Worm (Caenorhabditis elegans) whole organism, late embryonic: ENCODE results near the gene ZC239.5.
"Not testable (repeated sequence)": the region's sequence is repeated elsewhere in the genome, so short reads cannot be mapped to it uniquely, and the experiment has no call there.

Experiments
- C38D4.7 ChIP-seq: fragments of 200-800 bp; sonication (Bioruptor generic); optimal IDR thresholded peaks from 2 replicates; lab custom pipeline; 2018; ENCODE audit warnings: mild to moderate bottlenecking, missing genetic modification characterization, moderate library complexity, missing compliant biosample characterization
- F13H6.1 ChIP-seq: sonication (generic microtip); optimal IDR thresholded peaks from 2 replicates; lab custom pipeline; 2016; ENCODE audit warnings: missing genetic modification characterization, missing compliant biosample characterization
- ceh-18 ChIP-seq: sonication (generic microtip); optimal IDR thresholded peaks from 2 replicates; lab custom pipeline; 2016; ENCODE audit warnings: missing genetic modification characterization, missing compliant biosample characterization
- ceh-19 ChIP-seq: fragments of 200-800 bp; sonication (Bioruptor generic); optimal IDR thresholded peaks from 2 replicates; lab custom pipeline; 2018; ENCODE audit warnings: mild to moderate bottlenecking, missing genetic modification characterization, missing compliant biosample characterization
- ceh-2 ChIP-seq: sonication (generic microtip); optimal IDR thresholded peaks from 2 replicates; lab custom pipeline; 2016; ENCODE audit warnings: missing genotype, missing genetic modification characterization, missing compliant biosample characterization
- ceh-24 ChIP-seq: sonication (generic microtip); optimal IDR thresholded peaks from 2 replicates; lab custom pipeline; 2016; ENCODE audit warnings: mild to moderate bottlenecking, missing genetic modification characterization, missing compliant biosample characterization
- ceh-31 ChIP-seq: sonication (generic microtip); optimal IDR thresholded peaks from 2 replicates; lab custom pipeline; 2016; ENCODE audit warnings: missing genetic modification characterization, missing compliant biosample characterization
- ceh-34 ChIP-seq: sonication (generic microtip); optimal IDR thresholded peaks from 2 replicates; lab custom pipeline; 2016; ENCODE audit warnings: mild to moderate bottlenecking, missing genetic modification characterization, missing compliant biosample characterization
- ceh-45 ChIP-seq: fragments of 200-800 bp; sonication (Bioruptor generic); IDR thresholded peaks from 2 replicates; pipeline ENCODE4 v1.3.6; 2022; ENCODE audit warnings: missing genetic modification reagents, missing genetic modification characterization, missing compliant biosample characterization
- ceh-48 ChIP-seq: sonication (generic microtip); optimal IDR thresholded peaks from 2 replicates; lab custom pipeline; 2016; ENCODE audit warnings: missing genetic modification characterization, inconsistent platforms, missing compliant biosample characterization
- ceh-9 ChIP-seq: sonication (generic microtip); optimal IDR thresholded peaks from 2 replicates; lab custom pipeline; 2016; ENCODE audit warnings: mild to moderate bottlenecking, missing genetic modification characterization, inconsistent platforms, missing compliant biosample characterization
- che-1 ChIP-seq: sonication (generic microtip); optimal IDR thresholded peaks from 2 replicates; lab custom pipeline; 2016; ENCODE audit warnings: mild to moderate bottlenecking, missing genetic modification characterization, missing compliant biosample characterization
- dmd-4 ChIP-seq: sonication (generic microtip); optimal IDR thresholded peaks from 2 replicates; lab custom pipeline; 2016; ENCODE audit warnings: borderline replicate concordance, missing genetic modification characterization, missing compliant biosample characterization
- elt-2 ChIP-seq: sonication (generic microtip); optimal IDR thresholded peaks from 2 replicates; lab custom pipeline; 2016; ENCODE audit warnings: missing genetic modification reagents, missing genetic modification characterization, missing compliant biosample characterization
- elt-4 ChIP-seq: sonication (generic microtip); optimal IDR thresholded peaks from 2 replicates; lab custom pipeline; 2016; ENCODE audit warnings: missing genetic modification characterization, missing compliant biosample characterization
- ets-4 ChIP-seq: sonication (generic microtip); optimal IDR thresholded peaks from 2 replicates; lab custom pipeline; 2016; ENCODE audit warnings: missing genetic modification characterization, missing compliant biosample characterization
- eyg-1 ChIP-seq: sonication (generic microtip); optimal IDR thresholded peaks from 2 replicates; lab custom pipeline; 2016; ENCODE audit warnings: missing genotype, missing genetic modification characterization, missing compliant biosample characterization
- fkh-10 ChIP-seq: fragments of 150-350 bp; optimal IDR thresholded peaks from 2 replicates; lab custom pipeline; 2014; ENCODE audit warnings: missing biosample characterization, missing genetic modification reagents, missing genetic modification characterization
- fkh-6 ChIP-seq: sonication (generic microtip); optimal IDR thresholded peaks from 2 replicates; lab custom pipeline; 2016; ENCODE audit warnings: missing genetic modification characterization, missing compliant biosample characterization
- hlh-13 ChIP-seq: fragments of 200-800 bp; sonication (Bioruptor generic); optimal IDR thresholded peaks from 2 replicates; lab custom pipeline; 2018; ENCODE audit warnings: mild to moderate bottlenecking, missing genetic modification characterization, missing compliant biosample characterization
- hlh-6 ChIP-seq: sonication (generic microtip); optimal IDR thresholded peaks from 2 replicates; lab custom pipeline; 2016; ENCODE audit warnings: missing genotype, missing genetic modification characterization, missing compliant biosample characterization
- lim-6 ChIP-seq: sonication (generic microtip); optimal IDR thresholded peaks from 2 replicates; lab custom pipeline; 2016; ENCODE audit warnings: missing genetic modification characterization, missing compliant biosample characterization
- nfya-1 ChIP-seq: sonication (generic microtip); optimal IDR thresholded peaks from 2 replicates; lab custom pipeline; 2017; ENCODE audit warnings: missing genetic modification characterization, mild to moderate bottlenecking, missing compliant biosample characterization, antibody characterized with exemption, moderate library complexity
- npax-4 ChIP-seq: sonication (generic microtip); optimal IDR thresholded peaks from 2 replicates; lab custom pipeline; 2016; ENCODE audit warnings: missing genetic modification characterization, missing compliant biosample characterization
- pat-9 ChIP-seq: fragments of 200-800 bp; sonication (Bioruptor generic); optimal IDR thresholded peaks from 2 replicates; lab custom pipeline; 2018; ENCODE audit warnings: mild to moderate bottlenecking, missing genetic modification characterization, moderate library complexity, missing compliant biosample characterization
- pax-1 ChIP-seq: fragments of 150-350 bp; optimal IDR thresholded peaks from 2 replicates; lab custom pipeline; 2014; ENCODE audit warnings: missing biosample characterization, missing genetic modification characterization
- pha-2 ChIP-seq: sonication (generic microtip); optimal IDR thresholded peaks from 2 replicates; lab custom pipeline; 2017; ENCODE audit warnings: mild to moderate bottlenecking, missing genetic modification characterization, missing compliant biosample characterization
- pha-4 ChIP-seq: fragments of 150-350 bp; optimal IDR thresholded peaks from 2 replicates; lab custom pipeline; 2018; ENCODE audit warnings: missing biosample characterization, missing genetic modification reagents, missing genetic modification characterization
- pqm-1 ChIP-seq: sonication (generic microtip); optimal IDR thresholded peaks from 2 replicates; lab custom pipeline; 2016; ENCODE audit warnings: missing genetic modification characterization, missing compliant biosample characterization
- pros-1 ChIP-seq: fragments of 150-350 bp; optimal IDR thresholded peaks from 2 replicates; lab custom pipeline; 2014; ENCODE audit warnings: missing biosample characterization, missing genetic modification reagents, missing genetic modification characterization
- rnt-1 ChIP-seq: sonication (generic microtip); optimal IDR thresholded peaks from 2 replicates; lab custom pipeline; 2016; ENCODE audit warnings: missing genetic modification characterization, missing compliant biosample characterization
- sdc-2 ChIP-seq: sonication (generic microtip); optimal IDR thresholded peaks from 2 replicates; lab custom pipeline; 2016; ENCODE audit warnings: missing genotype, missing genetic modification characterization, missing compliant biosample characterization
- sox-2 ChIP-seq: fragments of 200-800 bp; sonication (Bioruptor generic); IDR thresholded peaks from 2 replicates; pipeline ENCODE4 v1.3.6; 2022; ENCODE audit warnings: missing genetic modification reagents, missing genetic modification characterization, missing compliant biosample characterization
- sox-4 ChIP-seq: sonication (generic microtip); optimal IDR thresholded peaks from 2 replicates; lab custom pipeline; 2017; ENCODE audit warnings: mild to moderate bottlenecking, missing genetic modification characterization, inconsistent platforms, missing compliant biosample characterization
- syd-9 ChIP-seq: sonication (generic microtip); optimal IDR thresholded peaks from 2 replicates; lab custom pipeline; 2016; ENCODE audit warnings: mild to moderate bottlenecking, missing genetic modification characterization, moderate library complexity, missing compliant biosample characterization
- tbx-2 ChIP-seq: sonication (generic microtip); optimal IDR thresholded peaks from 2 replicates; lab custom pipeline; 2016; ENCODE audit warnings: missing genetic modification characterization, missing compliant biosample characterization
- tbx-7 ChIP-seq: sonication (generic microtip); optimal IDR thresholded peaks from 2 replicates; lab custom pipeline; 2016; ENCODE audit warnings: missing genotype, missing genetic modification characterization, missing compliant biosample characterization
- ttx-3 ChIP-seq: sonication (generic microtip); optimal IDR thresholded peaks from 2 replicates; lab custom pipeline; 2016; ENCODE audit warnings: missing genetic modification reagents, missing genetic modification characterization, missing compliant biosample characterization
- unc-42 ChIP-seq: sonication (generic microtip); optimal IDR thresholded peaks from 2 replicates; lab custom pipeline; 2016; ENCODE audit warnings: missing genotype, missing genetic modification characterization, missing compliant biosample characterization
- unc-86 ChIP-seq: sonication (generic microtip); optimal IDR thresholded peaks from 2 replicates; lab custom pipeline; 2016; ENCODE audit warnings: missing genetic modification characterization, missing compliant biosample characterization

Gene ZC239.5

ce11 chrII:3208679-3209078, 1.8 kb upstream of the ZC239.5 start, which contains the start of gene sdz-35:
Gene sdz-35 (minus strand): TSS chrII:3208779.
- TF ChIP-seq elt-4 (tag; lab: Kevin White, UChicago) (no peak), lim-6 (tag; lab: Kevin White, UChicago) (no peak), elt-2 (no peak), pros-1 (tag; lab: Kevin White, UChicago) (no peak), F13H6.1 (tag; lab: Kevin White, UChicago) (no peak), nfya-1 (tag; lab: Kevin White, UChicago) (no peak), dmd-4 (no peak), che-1 (tag; lab: Kevin White, UChicago) (no peak), ceh-19 (GFP tag; lab: Kevin White, UChicago) (no peak)

- TF ChIP-seq ceh-48 (tag; lab: Kevin White, UChicago) (no peak), ttx-3 (tag; lab: Kevin White, UChicago) (no peak)
These were observed 1.2 kb upstream of the ZC239.5 start, which contains the start of gene ZC239.6 for ce11 chrII:3209251-3209650. Gene ZC239.6 (plus strand): TSS chrII:3209631.

ce11 chrII:3213898-3214297, 3.4 kb downstream of the ZC239.5 start, which contains the start of gene ZC239.4:
Gene ZC239.4 (plus strand): TSS chrII:3214198.
- TF ChIP-seq elt-4 (tag; lab: Kevin White, UChicago) (no peak), ceh-31 (tag; lab: Kevin White, UChicago) (no peak), dmd-4 (no peak), fkh-10 (GFP tag; lab: Kevin White, UChicago) (no peak), pat-9 (tag; lab: Kevin White, UChicago) (no peak), elt-2 (no peak), pha-4 (no peak), ceh-2 (no peak), ceh-45 (no peak), ceh-9 (tag; lab: Kevin White, UChicago) (no peak), sdc-2 (tag; lab: Kevin White, UChicago) (no peak), pha-2 (tag; lab: Kevin White, UChicago) (no peak)
- TF ChIP-seq, all 69 proteins: peak for 0

DNA sequence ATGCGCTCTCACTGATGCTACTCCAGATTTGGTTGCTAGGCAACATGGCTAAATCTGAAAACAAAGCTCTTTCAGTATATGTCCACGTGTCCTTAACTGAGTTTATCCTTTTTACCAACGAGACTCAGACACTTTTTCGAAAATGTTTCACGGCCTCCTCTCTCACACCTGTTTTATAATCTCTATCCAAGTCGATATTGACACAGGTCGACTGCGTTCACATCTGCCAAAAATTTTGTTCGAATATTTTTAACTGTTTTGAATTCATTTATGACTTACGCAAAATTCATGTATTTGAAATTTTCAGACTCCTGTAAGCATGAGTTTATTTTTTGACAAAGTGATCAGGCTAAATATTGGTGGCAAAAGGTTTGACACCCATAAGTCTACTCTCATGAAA, 5.3 kb downstream of the ZC239.5 start, which contains the start of gene ZC239.3:
Gene ZC239.3, plus strand, starts transcription at position 301 of the 400 bp plus-strand sequence.
- TF ChIP-seq sdc-2, ceh-9, tbx-7 (tag; lab: Kevin White, UChicago): not testable (repeated sequence)

DNA sequence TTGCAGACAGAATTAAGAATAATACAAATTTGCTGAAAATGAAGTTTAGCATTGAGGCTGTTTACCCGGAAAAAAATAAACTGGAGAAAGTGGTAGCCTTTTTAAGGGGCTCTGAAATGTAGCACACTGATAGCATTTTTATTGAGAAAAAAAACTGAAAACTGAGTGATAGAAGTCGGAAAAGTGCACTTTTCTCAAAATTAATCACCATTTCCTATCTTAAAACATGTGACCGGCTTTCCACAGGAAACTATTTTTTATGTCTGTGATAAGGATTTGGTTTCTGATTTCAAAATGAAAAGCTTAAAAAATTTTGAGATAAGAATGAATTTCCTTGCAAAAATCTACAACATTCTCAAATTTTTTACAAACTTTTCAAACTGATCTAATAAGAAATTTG, 10.3 kb downstream of the ZC239.5 start, which contains the start of gene ZC239.22:
Gene ZC239.22, minus strand, starts transcription at position 101 of the 400 bp plus-strand sequence.
- TF ChIP-seq hlh-13 (no peak), sdc-2 (tag; lab: Kevin White, UChicago) (no peak), tbx-7 (tag; lab: Kevin White, UChicago) (no peak), unc-42 (tag; lab: Kevin White, UChicago) (no peak), sox-4 (no peak), unc-86 (no peak), npax-4 (tag; lab: Kevin White, UChicago) (no peak), ceh-31 (tag; lab: Kevin White, UChicago) (no peak), C38D4.7 (GFP tag; lab: Kevin White, UChicago) (no peak), hlh-6 (tag; lab: Kevin White, UChicago) (no peak), rnt-1 (no peak), ceh-24 (tag; lab: Kevin White, UChicago) (no peak), ceh-45 (no peak), syd-9 (no peak)

- TF ChIP-seq fkh-6 (tag; lab: Kevin White, UChicago) = no peak
- TF ChIP-seq ceh-9 (tag; lab: Kevin White, UChicago) = no peak
- no peak for TF ChIP-seq ceh-18
- no peak for TF ChIP-seq hlh-13
- no peak for TF ChIP-seq pax-1 (tag; lab: Kevin White, UChicago)
- no peak for TF ChIP-seq pha-2 (tag; lab: Kevin White, UChicago)
- no peak for TF ChIP-seq lim-6 (tag; lab: Kevin White, UChicago)
- TF ChIP-seq hlh-6 (tag; lab: Kevin White, UChicago) = no peak
- no peak for TF ChIP-seq unc-86
- no peak for TF ChIP-seq nfya-1 (tag; lab: Kevin White, UChicago)
- TF ChIP-seq sox-2 (GFP tag; lab: Robert Waterston, UW) = no peak
- no peak for TF ChIP-seq ets-4 (tag; lab: Kevin White, UChicago)
- TF ChIP-seq ceh-34 (tag; lab: Kevin White, UChicago) = no peak
- no peak for TF ChIP-seq rnt-1
- TF ChIP-seq sdc-2 (tag; lab: Kevin White, UChicago) = no peak
- no peak for TF ChIP-seq eyg-1
- TF ChIP-seq ceh-48 (tag; lab: Kevin White, UChicago) = no peak
- no peak for TF ChIP-seq pqm-1 (tag; lab: Kevin White, UChicago)
- no peak for TF ChIP-seq tbx-2 (tag; lab: Kevin White, UChicago)
These were observed 11.3 kb downstream of the ZC239.5 start, which contains the start of gene ZC239.14 for ce11 chrII:3221730-3222129. Gene ZC239.14 (minus strand): TSS chrII:3222034.
